Worm (Caenorhabditis elegans): ENCODE data around the gene ttr-40.

ce11 chrV:9376417-9376816 lies 21.1 kb upstream of the ttr-40 start, which contains the start of gene E02C12.19:
- no peak for TF ChIP-seq ama-1 (optimal IDR thresholded peaks at IDR 0.05)
- no peak for TF ChIP-seq odd-2 (tag; optimal IDR thresholded peaks at IDR 0.05)
